Worm (Caenorhabditis elegans): ENCODE data around the gene sam-4.
A peak's percentile ranks its signal among the peaks of the same experiment; 100 is the strongest.

DNA sequence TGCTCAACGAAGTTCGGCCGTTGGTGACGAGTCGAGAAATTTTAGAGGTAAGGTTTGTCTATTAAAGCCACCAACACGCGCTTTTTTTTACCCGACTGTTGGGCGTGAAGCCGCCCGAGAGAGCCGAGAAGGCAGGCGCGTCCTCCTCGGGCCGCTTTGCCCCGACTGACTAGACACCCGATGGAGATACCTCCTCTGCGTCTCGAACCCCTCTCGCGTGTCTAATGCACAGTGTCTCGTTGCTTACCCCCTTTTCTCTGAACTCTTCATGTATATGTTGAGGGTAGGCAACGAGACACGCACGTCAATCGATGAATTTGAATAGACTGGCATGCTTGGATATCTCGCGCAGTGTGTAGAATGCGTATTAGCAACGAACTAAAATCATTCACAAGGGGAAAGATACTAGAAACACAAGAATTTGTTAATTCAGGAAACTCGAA is 12.7 kb upstream of the sam-4 start:
- TF ChIP-seq nhr-12 (tag; optimal IDR thresholded peaks at IDR 0.05), result peak; percentile 23
- peak; percentile 93 for TF ChIP-seq unc-120 (tag; optimal IDR thresholded peaks at IDR 0.05; ENCODE audit: poor library complexity, severe bottlenecking)

Data from whole organism, mixed stage, embryonic.